Worm (Caenorhabditis elegans) whole organism, midembryonic: ENCODE measurements around the gene symk-1.
A peak's percentile ranks its signal among the peaks of the same experiment; 100 is the strongest.

Source experiments
- T22C8.4 ChIP-seq: fragments of 200-800 bp; sonication (Bioruptor generic); IDR thresholded peaks from 2 replicates; pipeline ENCODE4 v1.3.6; 2022; ENCODE audit warnings: missing genetic modification characterization, missing compliant biosample characterization
- cog-1 ChIP-seq: sonication (generic microtip); optimal IDR thresholded peaks from 2 replicates; lab custom pipeline; 2016; ENCODE audit warnings: missing genetic modification characterization, missing compliant biosample characterization
- flt-1 ChIP-seq: fragments of 200-800 bp; sonication (Bioruptor generic); IDR thresholded peaks from 2 replicates; pipeline ENCODE4 v1.3.6; 2022; ENCODE audit warnings: missing genetic modification characterization, missing compliant biosample characterization
- ref-1 ChIP-seq: fragments of 200-800 bp; sonication (Bioruptor generic); conservative IDR thresholded peaks from 2 replicates; pipeline ENCODE4 v1.3.6; 2022; ENCODE audit warnings: missing genetic modification reagents, missing genetic modification characterization, missing compliant biosample characterization
- ztf-23 ChIP-seq: fragments of 200-800 bp; sonication (Bioruptor generic); IDR thresholded peaks from 2 replicates; pipeline ENCODE4 v1.3.6; 2022; ENCODE audit warnings: missing genetic modification reagents, missing genetic modification characterization, missing compliant biosample characterization

- TF ChIP-seq ref-1 (GFP tag; lab: Robert Waterston, UW) (no peak), ztf-23 (0 out of 2 replicates have a peak, but pooled peaks have one; percentile 31), T22C8.4 (GFP tag; lab: Robert Waterston, UW) (no peak), flt-1 (GFP tag; lab: Robert Waterston, UW) (0 out of 2 replicates have a peak, but pooled peaks have one; percentile 26), cog-1 (peak; percentile 71)
These were observed 36.1 kb downstream of the symk-1 start, which contains the start of gene vps-60 for ce11 chrV:8606099-8606696.
